Worm (Caenorhabditis elegans) whole organism, L4/young adult: ENCODE measurements around the gene metl-13.

Experiments
- W03F9.2 ChIP-seq: fragments of 150-350 bp; optimal IDR thresholded peaks from 2 replicates; lab custom pipeline; 2014; ENCODE audit warnings: missing biosample characterization, missing genetic modification characterization
- dao-5 ChIP-seq: sonication (generic microtip); optimal IDR thresholded peaks from 2 replicates; lab custom pipeline; 2016; ENCODE audit warnings: missing genotype, missing genetic modification characterization, moderate library complexity, missing compliant biosample characterization
- him-1 ChIP-seq: sonication (generic microtip); optimal IDR thresholded peaks from 2 replicates; lab custom pipeline; 2016; ENCODE audit warnings: missing genotype, missing genetic modification reagents, missing genetic modification characterization, missing compliant biosample characterization

- TF ChIP-seq dao-5 (tag; lab: Kevin White, UChicago) (no peak), him-1 (tag; lab: Kevin White, UChicago) (no peak), W03F9.2 (tag; lab: Kevin White, UChicago) (no peak)
These were observed 11.5 kb upstream of the metl-13 start, which contains the start of gene C01B10.44 for ce11 chrIV:6623390-6623789.
